Fruit fly (Drosophila melanogaster): ENCODE measurements around the gene dop.

DNA sequence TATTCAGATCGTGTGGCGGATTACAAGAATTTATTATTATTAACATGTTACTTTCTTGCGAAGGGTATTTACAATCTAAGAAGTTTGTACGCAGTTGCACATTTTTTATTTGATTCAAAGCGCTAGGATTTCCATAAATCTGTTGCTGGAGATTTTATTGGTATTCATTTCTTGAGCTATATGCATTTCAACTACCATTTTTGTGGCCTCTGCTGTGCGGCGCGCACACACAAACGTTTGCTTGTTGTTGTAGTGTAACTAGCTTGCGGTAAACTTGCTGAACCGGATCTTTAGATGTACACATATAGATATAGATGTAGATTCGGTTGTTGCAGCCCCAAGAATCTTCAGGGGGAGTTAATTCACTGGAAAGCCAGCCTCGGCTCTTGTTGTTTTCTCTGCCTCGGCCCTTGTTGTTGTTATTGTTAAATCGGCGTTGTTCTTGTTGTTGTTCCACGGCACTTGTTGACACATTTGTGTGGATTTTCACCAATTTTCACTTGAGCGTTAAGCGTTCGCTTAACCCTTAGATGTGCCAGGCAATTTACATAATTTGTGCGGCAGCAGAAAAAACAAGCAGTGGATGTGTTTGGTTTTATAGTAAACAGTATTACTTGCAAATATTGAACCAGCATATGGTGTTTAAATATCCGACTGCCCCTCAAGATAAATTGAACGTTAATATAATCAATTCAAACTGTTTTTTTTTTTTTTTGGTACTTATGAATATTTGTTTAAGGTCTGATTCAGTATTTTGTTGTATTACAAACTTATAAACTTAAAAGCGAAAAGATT is 25.2 kb downstream of the dop start:
- no peak for TF ChIP-seq CG14711 (tag; optimal IDR thresholded peaks at IDR 0.05)
- TF ChIP-seq toe (GFP tag; optimal IDR thresholded peaks at IDR 0.05): no peak
- TF ChIP-seq pad (GFP tag; optimal IDR thresholded peaks at IDR 0.05): no peak
